Fruit fly (Drosophila melanogaster): ENCODE data around the gene Obp69a.
A peak's percentile ranks its signal among the peaks of the same experiment; 100 is the strongest.

Obp69a gene

DNA sequence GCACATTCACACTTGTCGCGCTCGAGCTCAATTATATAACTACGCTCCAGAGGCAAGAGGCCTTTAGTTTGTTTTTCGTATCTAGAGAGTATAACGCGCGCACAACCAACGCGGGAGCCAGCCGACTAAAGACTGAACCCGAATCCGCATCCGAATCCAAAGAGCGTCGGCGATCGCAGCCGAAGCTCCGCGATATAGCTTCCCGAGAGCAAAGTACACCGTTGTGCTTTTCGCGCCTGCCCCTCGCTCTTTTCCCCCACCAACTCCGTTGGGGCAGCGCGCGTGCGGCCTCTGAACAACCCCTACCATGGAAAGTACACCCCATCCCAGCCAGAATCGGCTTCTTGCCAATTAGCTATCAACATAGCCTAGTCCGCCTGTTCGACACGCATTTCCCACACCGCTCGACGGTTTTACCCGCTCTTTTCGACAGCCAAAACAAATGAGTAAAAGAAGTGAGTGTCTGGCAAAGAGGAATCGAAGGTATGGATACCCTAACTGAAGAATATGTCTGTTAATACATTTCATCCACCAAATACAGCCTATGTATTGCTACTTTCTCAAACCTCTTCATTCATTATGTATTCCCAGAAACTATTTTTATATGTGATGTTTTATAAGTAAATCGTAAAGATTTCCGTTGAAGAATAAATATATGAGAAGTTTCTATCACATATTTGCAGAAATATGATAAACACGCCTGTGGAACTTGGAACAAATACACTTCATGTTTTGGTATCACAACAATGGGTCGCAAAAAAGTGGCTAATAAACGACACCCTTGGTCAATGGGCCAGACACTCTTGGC lies 12.7 kb downstream of the Obp69a start (continued):
- TF ChIP-seq seq (GFP tag; IDR thresholded peaks at IDR 0.05) = peak; percentile 60; the same call in 1 of the 2 replicates
- no peak for TF ChIP-seq Hand (GFP tag; optimal IDR thresholded peaks at IDR 0.05)
- TF ChIP-seq HLHmδ (GFP tag; optimal IDR thresholded peaks at IDR 0.05) = no peak
- TF ChIP-seq caup (GFP tag; optimal IDR thresholded peaks at IDR 0.05; ENCODE audit: severe bottlenecking) = peak; percentile 61
- TF ChIP-seq CG17802 (tag; optimal IDR thresholded peaks at IDR 0.05) = no peak
- TF ChIP-seq CG14667 (GFP tag; IDR thresholded peaks at IDR 0.05) = no peak
- TF ChIP-seq vnd (GFP tag; IDR thresholded peaks at IDR 0.05; ENCODE audit: partially characterized antibody) = no peak
- TF ChIP-seq bab2 (GFP tag; optimal IDR thresholded peaks at IDR 0.05) = no peak
- no peak for TF ChIP-seq ara (GFP tag; IDR thresholded peaks at IDR 0.05)
- no peak for TF ChIP-seq BEAF-32 (GFP tag; optimal IDR thresholded peaks at IDR 0.05)
- TF ChIP-seq ac (GFP tag; optimal IDR thresholded peaks at IDR 0.05) = no peak
- no peak for TF ChIP-seq CG1832 (GFP tag; optimal IDR thresholded peaks at IDR 0.05)
- TF ChIP-seq oc (tag; optimal IDR thresholded peaks at IDR 0.05) = no peak
- TF ChIP-seq CG8089 (GFP tag; optimal IDR thresholded peaks at IDR 0.05) = no peak
- peak; percentile 38 for TF ChIP-seq CG17912 (GFP tag; optimal IDR thresholded peaks at IDR 0.05)
- no peak for TF ChIP-seq CG1602 (GFP tag; optimal IDR thresholded peaks at IDR 0.05)
- no peak for TF ChIP-seq hb (GFP tag; IDR thresholded peaks at IDR 0.05; ENCODE audit: partially characterized antibody)
- peak; percentile 16 for TF ChIP-seq CG12155 (GFP tag; optimal IDR thresholded peaks at IDR 0.05)
- TF ChIP-seq gsb (GFP tag; IDR thresholded peaks at IDR 0.05) = peak; percentile 34; the same call in 1 of the 2 replicates
- TF ChIP-seq abd-A (tag; optimal IDR thresholded peaks at IDR 0.05) = peak; percentile 2
- TF ChIP-seq cg (GFP tag; optimal IDR thresholded peaks at IDR 0.05) = no peak
- TF ChIP-seq Bteb2 (GFP tag; optimal IDR thresholded peaks at IDR 0.05) = no peak
- TF ChIP-seq unc-4 (GFP tag; IDR thresholded peaks at IDR 0.05; ENCODE audit: partially characterized antibody) = peak; percentile 25; the same call in 1 of the 2 replicates
- peak; percentile 57 for TF ChIP-seq CG9932 (GFP tag; IDR thresholded peaks at IDR 0.05)
- TF ChIP-seq CG34224 (GFP tag; IDR thresholded peaks at IDR 0.05; ENCODE audit: partially characterized antibody) = peak; percentile 43; the same call in 1 of the 3 replicates
- no peak for TF ChIP-seq esg (GFP tag; conservative IDR thresholded peaks at IDR 0.05)
- no peak for TF ChIP-seq wor (GFP tag; IDR thresholded peaks at IDR 0.05)
- TF ChIP-seq GATAe (GFP tag; conservative IDR thresholded peaks at IDR 0.05) = no peak; the same call in 1 of the 2 replicates
- no peak for TF ChIP-seq Ravus (GFP tag; IDR thresholded peaks at IDR 0.05)
- no peak for TF ChIP-seq CG7928 (GFP tag; optimal IDR thresholded peaks at IDR 0.05)
- TF ChIP-seq mld (GFP tag; IDR thresholded peaks at IDR 0.05; ENCODE audit: partially characterized antibody) = no peak
- no peak for TF ChIP-seq CG6854 (GFP tag; optimal IDR thresholded peaks at IDR 0.05)
- peak; percentile 31; the same call in 1 of the 3 replicates for TF ChIP-seq ken (GFP tag; IDR thresholded peaks at IDR 0.05)
- TF ChIP-seq CG10147 (GFP tag; optimal IDR thresholded peaks at IDR 0.05) = peak; percentile 38
- no peak for TF ChIP-seq gt (GFP tag; IDR thresholded peaks at IDR 0.05)
- peak in 1 of 2 experiments; percentile 92 for TF ChIP-seq bsh (GFP tag; optimal IDR thresholded peaks at IDR 0.05)
- TF ChIP-seq Rx (GFP tag; IDR thresholded peaks at IDR 0.05) = no peak
- peak; percentile 26 for TF ChIP-seq lilli (GFP tag; optimal IDR thresholded peaks at IDR 0.05)
- TF ChIP-seq nau (GFP tag; optimal IDR thresholded peaks at IDR 0.05) = peak; percentile 16
- TF ChIP-seq CG11247 (GFP tag; IDR thresholded peaks at IDR 0.05) = no peak
- TF ChIP-seq amos (GFP tag; IDR thresholded peaks at IDR 0.05; ENCODE audit: partially characterized antibody) = peak; percentile 54; the same call in 1 of the 2 replicates
- TF ChIP-seq so (GFP tag; IDR thresholded peaks at IDR 0.05) = peak; percentile 44; the same call in 1 of the 3 replicates
- peak; percentile 38 for TF ChIP-seq CG3163 (GFP tag; optimal IDR thresholded peaks at IDR 0.05)
- TF ChIP-seq CG2875 (GFP tag; optimal IDR thresholded peaks at IDR 0.05) = no peak
- peak; percentile 100 for TF ChIP-seq Deaf1 (tag; optimal IDR thresholded peaks at IDR 0.05)
- no peak for TF ChIP-seq CG12391 (tag; optimal IDR thresholded peaks at IDR 0.05)
- no peak for TF ChIP-seq knrl (GFP tag; IDR thresholded peaks at IDR 0.05; ENCODE audit: partially characterized antibody)
- peak; percentile 27; the same call in 1 of the 3 replicates for TF ChIP-seq CG17361 (GFP tag; IDR thresholded peaks at IDR 0.05)
